Fruit fly (Drosophila melanogaster) whole organism, embryonic: ENCODE results near the gene CG43447.

Experiments used
- CG10274 ChIP-seq: fragments of 200-800 bp; sonication (Bioruptor generic); optimal IDR thresholded peaks from 3 replicates; lab custom pipeline; 2017; ENCODE audit warnings: missing biosample characterization, mild to moderate bottlenecking, missing genetic modification characterization
- CG2202 ChIP-seq: fragments of 200-800 bp; sonication (Bioruptor generic); optimal IDR thresholded peaks from 2 replicates; lab custom pipeline; 2018; ENCODE audit warnings: missing biosample characterization, mild to moderate bottlenecking, missing genetic modification characterization
- CG5245 ChIP-seq: fragments of 200-800 bp; sonication (Bioruptor generic); optimal IDR thresholded peaks from 3 replicates; lab custom pipeline; 2016; ENCODE audit warnings: missing biosample characterization, missing genetic modification characterization
- CG7928 ChIP-seq: fragments of 200-800 bp; sonication (Bioruptor generic); optimal IDR thresholded peaks from 2 replicates; lab custom pipeline; 2017; ENCODE audit warnings: missing biosample characterization, mild to moderate bottlenecking, missing genetic modification characterization
- D ChIP-seq, 2 experiments: fragments of 200-800 bp in 1 of 2; fragments of >200 bp in 1 of 2; sonication (Bioruptor generic) in 1 of 2; optimal IDR thresholded peaks; 2 replicates in 1 of 2; 3 replicates in 1 of 2; lab custom pipeline; 2017; ENCODE audit warnings: mild to moderate bottlenecking in 1 of 2, missing biosample characterization in 1 of 2, missing genetic modification characterization in 1 of 2, missing genetic modification reagents in 1 of 2
- Mrtf ChIP-seq: fragments of 200-800 bp; sonication (Bioruptor generic); IDR thresholded peaks from 3 replicates; pipeline ENCODE4 v1.3.6; 2022; ENCODE audit warnings: missing biosample characterization, missing genetic modification characterization
- Spps ChIP-seq: fragments of 200-800 bp; sonication (Bioruptor generic); optimal IDR thresholded peaks from 2 replicates; lab custom pipeline; 2018; ENCODE audit warnings: missing biosample characterization, mild to moderate bottlenecking, missing genetic modification characterization
- sim ChIP-seq: fragments of 200-800 bp; sonication (Bioruptor generic); IDR thresholded peaks from 2 replicates; pipeline ENCODE4 v1.3.6; 2022; ENCODE audit warnings: missing biosample characterization, missing genetic modification characterization
- twi ChIP-seq: fragments of 200-800 bp; optimal IDR thresholded peaks from 2 replicates; lab custom pipeline; 2019; ENCODE audit warnings: missing biosample characterization, mild to moderate bottlenecking, missing genetic modification characterization, moderate library complexity
- usp ChIP-seq: fragments of >200 bp; optimal IDR thresholded peaks from 2 replicates; lab custom pipeline; 2017; ENCODE audit warnings: missing biosample characterization, missing genetic modification characterization

dm6 chr3R:27445311-27445710 lies 5.2 kb downstream of the CG43447 start:
- TF ChIP-seq Spps (tag; lab: Kevin White, UChicago) (no peak), D (optimal IDR thresholded peaks at IDR 0.05; lab: Kevin White, UChicago) (no peak), D (GFP tag; optimal IDR thresholded peaks at IDR 0.05; lab: Kevin White, UChicago) (no peak), twi (tag; lab: Kevin White, UChicago) (no peak), CG2202 (no peak), sim (GFP tag; lab: Robert Waterston, UW) (no peak), CG5245 (no peak), Mrtf (no peak), CG10274 (no peak), usp (no peak), CG7928 (GFP tag; lab: Kevin White, UChicago) (no peak)
